Worm (Caenorhabditis elegans) whole organism, L4/young adult: ENCODE data around the gene T19C4.5.

Source experiments
- dao-5 ChIP-seq: sonication (generic microtip); optimal IDR thresholded peaks from 2 replicates; lab custom pipeline; 2016; ENCODE audit warnings: missing genotype, missing genetic modification characterization, moderate library complexity, missing compliant biosample characterization
- him-1 ChIP-seq: sonication (generic microtip); optimal IDR thresholded peaks from 2 replicates; lab custom pipeline; 2016; ENCODE audit warnings: missing genotype, missing genetic modification reagents, missing genetic modification characterization, missing compliant biosample characterization

ce11 chrV:11199497-11199896 is 27.5 kb downstream of the T19C4.5 start:
- TF ChIP-seq him-1 (tag; lab: Kevin White, UChicago) (no peak), dao-5 (no peak)
